Fruit fly (Drosophila melanogaster): ENCODE data around the gene sim.

sim gene

dm6 chr3R:13012990-13013389 is 44.6 kb upstream of the sim start:
- TF ChIP-seq Dad (GFP tag; optimal IDR thresholded peaks at IDR 0.05) (no peak), CG17385 (GFP tag; optimal IDR thresholded peaks at IDR 0.05) (peak; percentile 3), CG9932 (GFP tag; IDR thresholded peaks at IDR 0.05) (no peak), wdn (GFP tag; IDR thresholded peaks at IDR 0.05) (0 out of 2 replicates have a peak, but pooled peaks have one; percentile 24), CHES-1-like (GFP tag; optimal IDR thresholded peaks at IDR 0.05) (no peak), gce (GFP tag; IDR thresholded peaks at IDR 0.05) (peak; percentile 25; the same call in 1 of the 3 replicates), chinmo (GFP tag; IDR thresholded peaks at IDR 0.05; ENCODE audit: partially characterized antibody) (peak; percentile 4; the same call in 1 of the 4 replicates), Dbx (GFP tag; IDR thresholded peaks at IDR 0.05) (0 out of 3 replicates have a peak, but pooled peaks have one; percentile 39), al (GFP tag; IDR thresholded peaks at IDR 0.05) (no peak), CG8290 (GFP tag; optimal IDR thresholded peaks at IDR 0.05) (no peak), CG8290 (tag; optimal IDR thresholded peaks at IDR 0.05) (peak in 1 of 2 experiments; percentile 3), Med (GFP tag) (peak; percentile 74), sd (tag; optimal IDR thresholded peaks at IDR 0.05) (peak; percentile 43), CG4360 (GFP tag; IDR thresholded peaks at IDR 0.05) (peak; percentile 57; the same call in 1 of the 2 replicates), H15 (GFP tag; IDR thresholded peaks at IDR 0.05) (0 out of 3 replicates have a peak, but pooled peaks have one; percentile 24), Blimp-1 (GFP tag; optimal IDR thresholded peaks at IDR 0.05) (peak; percentile 48), CG7839 (tag; optimal IDR thresholded peaks at IDR 0.05) (no peak), rib (GFP tag; IDR thresholded peaks at IDR 0.05) (peak; percentile 48; the same call in 1 of the 2 replicates), tna (GFP tag; IDR thresholded peaks at IDR 0.05; ENCODE audit: partially characterized antibody) (peak; percentile 20; the same call in 1 of the 2 replicates), CG6175 (GFP tag; IDR thresholded peaks at IDR 0.05) (0 out of 3 replicates have a peak, but pooled peaks have one; percentile 44), ash1 (GFP tag; optimal IDR thresholded peaks at IDR 0.05) (peak; percentile 54), CG32767 (GFP tag; IDR thresholded peaks at IDR 0.05) (peak; percentile 58; the same call in 1 of the 2 replicates), Scr (GFP tag; IDR thresholded peaks at IDR 0.05; ENCODE audit: partially characterized antibody) (peak; percentile 22; the same call in 1 of the 2 replicates), kni (GFP tag; optimal IDR thresholded peaks at IDR 0.05) (peak; percentile 24), nerfin-1 (tag; optimal IDR thresholded peaks at IDR 0.05) (peak; percentile 58), hkb (optimal IDR thresholded peaks at IDR 0.05) (no peak), hkb (GFP tag; IDR thresholded peaks at IDR 0.05) (0 out of 2 replicates have a peak, but pooled peaks have one; percentile 9), sens (GFP tag) (peak; percentile 46), ci (GFP tag; IDR thresholded peaks at IDR 0.05) (peak; percentile 18; the same call in 1 of the 3 replicates), CG4404 (GFP tag; IDR thresholded peaks at IDR 0.05) (no peak), crol (GFP tag; IDR thresholded peaks at IDR 0.05) (peak; percentile 95), CG2116 (GFP tag; optimal IDR thresholded peaks at IDR 0.05) (peak; percentile 72), CG5180 (GFP tag; optimal IDR thresholded peaks at IDR 0.05) (peak; percentile 18), CG10267 (tag; optimal IDR thresholded peaks at IDR 0.05) (no peak), CG8924 (tag; optimal IDR thresholded peaks at IDR 0.05) (no peak), chm (GFP tag; IDR thresholded peaks at IDR 0.05) (peak; percentile 67), bsh (GFP tag; optimal IDR thresholded peaks at IDR 0.05) (no peak), cg (GFP tag; optimal IDR thresholded peaks at IDR 0.05) (peak; percentile 90), Opbp (GFP tag; IDR thresholded peaks at IDR 0.05; ENCODE audit: partially characterized antibody) (0 out of 3 replicates have a peak, but pooled peaks have one; percentile 24)

DNA sequence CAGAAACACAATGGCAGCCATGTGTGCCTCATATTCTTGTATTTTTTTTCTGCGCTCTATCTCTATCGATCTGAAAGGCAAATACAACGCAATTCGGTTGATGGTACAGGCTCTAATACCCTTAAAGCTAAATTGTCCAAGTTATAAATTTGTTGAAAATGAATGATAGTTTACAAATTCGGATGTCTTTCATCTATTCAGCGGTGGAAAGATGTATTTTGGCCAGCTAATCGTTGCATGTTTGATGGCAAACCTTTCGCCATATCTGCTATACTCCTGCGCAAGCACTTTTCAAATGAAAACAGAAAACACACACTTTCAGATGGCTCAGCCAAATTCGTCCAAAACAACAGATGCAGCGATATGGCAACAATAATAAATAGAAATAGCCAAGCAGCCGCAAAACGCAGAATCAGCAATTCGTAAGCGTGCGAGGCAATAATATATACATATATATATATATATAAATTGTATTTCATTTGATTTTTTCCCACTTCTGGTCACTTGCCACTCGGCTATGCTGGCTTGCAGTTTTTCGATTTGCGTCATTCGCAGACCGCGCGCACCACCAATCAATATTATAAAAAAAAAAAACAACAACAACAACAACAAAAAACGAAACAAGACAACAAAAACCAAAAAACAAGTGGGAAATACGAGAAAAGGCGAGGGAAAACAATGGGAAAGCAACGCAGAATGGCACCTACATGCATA is 43.2 kb upstream of the sim start:
- TF ChIP-seq Max (GFP tag; optimal IDR thresholded peaks at IDR 0.05), result no peak
- peak; percentile 26; the same call in 1 of the 2 replicates for TF ChIP-seq slbo (GFP tag; IDR thresholded peaks at IDR 0.05)
- TF ChIP-seq CG9215 (GFP tag; IDR thresholded peaks at IDR 0.05), result peak; percentile 26; the same call in 1 of the 2 replicates
- peak; percentile 27 for TF ChIP-seq dmrt99B (tag; optimal IDR thresholded peaks at IDR 0.05)
- peak; percentile 27 for TF ChIP-seq CG11504 (tag; optimal IDR thresholded peaks at IDR 0.05)
- no peak for TF ChIP-seq Nf-YC (tag; optimal IDR thresholded peaks at IDR 0.05)
- no peak for TF ChIP-seq Mad (GFP tag; optimal IDR thresholded peaks at IDR 0.05)
- TF ChIP-seq CG9932 (GFP tag; IDR thresholded peaks at IDR 0.05), result peak; percentile 42
- TF ChIP-seq cwo (GFP tag; optimal IDR thresholded peaks at IDR 0.05), result peak; percentile 13
- TF ChIP-seq bcd (GFP tag; optimal IDR thresholded peaks at IDR 0.05), result no peak
- peak; percentile 19 for TF ChIP-seq CoRest (tag; optimal IDR thresholded peaks at IDR 0.05)
- no peak for TF ChIP-seq stwl (tag; optimal IDR thresholded peaks at IDR 0.05)
- TF ChIP-seq CG7839 (tag; optimal IDR thresholded peaks at IDR 0.05), result peak; percentile 8

Data from whole organism, embryonic.